Fruit fly (Drosophila melanogaster) whole organism, embryonic: Measurements from ENCODE around the gene Rpp14b.

Source experiments
- BtbVII ChIP-seq: fragments of 200-800 bp; sonication (Bioruptor generic); optimal IDR thresholded peaks from 3 replicates; lab custom pipeline; 2017; ENCODE audit warnings: missing biosample characterization, mild to moderate bottlenecking, missing genetic modification characterization
- CG11085 ChIP-seq: fragments of 200-800 bp; sonication (Bioruptor generic); IDR thresholded peaks from 2 replicates; pipeline ENCODE4 v1.3.6; 2022; ENCODE audit warnings: missing biosample characterization, missing genetic modification characterization
- CG12071 ChIP-seq: fragments of 200-800 bp; sonication (Bioruptor generic); optimal IDR thresholded peaks from 3 replicates; lab custom pipeline; 2018; ENCODE audit warnings: missing biosample characterization, mild to moderate bottlenecking, missing genetic modification characterization
- CG12236 ChIP-seq: fragments of 200-800 bp; sonication (Bioruptor generic); optimal IDR thresholded peaks from 2 replicates; lab custom pipeline; 2016; ENCODE audit warnings: missing biosample characterization, missing genetic modification characterization
- CG17361 ChIP-seq: fragments of 200-800 bp; sonication (Bioruptor generic); IDR thresholded peaks from 3 replicates; pipeline ENCODE4 v1.3.6; 2022; ENCODE audit warnings: missing biosample characterization, missing genetic modification characterization
- CG17568 ChIP-seq: fragments of 200-800 bp; sonication (Bioruptor generic); optimal IDR thresholded peaks from 2 replicates; lab custom pipeline; 2018; ENCODE audit warnings: missing biosample characterization, mild to moderate bottlenecking, missing genetic modification characterization, moderate library complexity
- CG18011 ChIP-seq: fragments of 200-800 bp; sonication (Bioruptor generic); optimal IDR thresholded peaks from 2 replicates; lab custom pipeline; 2017; ENCODE audit warnings: missing biosample characterization, missing genetic modification characterization, mild to moderate bottlenecking, moderate library complexity, missing genotype
- CG18262 ChIP-seq: fragments of 200-800 bp; optimal IDR thresholded peaks from 3 replicates; lab custom pipeline; 2019; ENCODE audit warnings: missing biosample characterization, mild to moderate bottlenecking, missing genetic modification characterization, moderate library complexity
- CG2129 ChIP-seq: fragments of 200-800 bp; sonication (Bioruptor generic); IDR thresholded peaks from 2 replicates; pipeline ENCODE4 v1.3.6; 2022; ENCODE audit warnings: missing biosample characterization, missing genetic modification characterization; ENCODE audit not compliant: partially characterized antibody
- CG2199 ChIP-seq: fragments of 200-800 bp; sonication (Bioruptor generic); IDR thresholded peaks from 3 replicates; pipeline ENCODE4 v1.3.6; 2022; ENCODE audit warnings: missing biosample characterization, missing genetic modification characterization
- CG2202 ChIP-seq: fragments of 200-800 bp; sonication (Bioruptor generic); optimal IDR thresholded peaks from 2 replicates; lab custom pipeline; 2018; ENCODE audit warnings: missing biosample characterization, mild to moderate bottlenecking, missing genetic modification characterization
- CG2889 ChIP-seq: fragments of 200-800 bp; sonication (Bioruptor generic); IDR thresholded peaks from 3 replicates; pipeline ENCODE4 v1.3.6; 2022; ENCODE audit warnings: missing biosample characterization, missing genetic modification characterization
- CG31365 ChIP-seq: fragments of 200-800 bp; sonication (Bioruptor generic); optimal IDR thresholded peaks from 2 replicates; lab custom pipeline; 2018; ENCODE audit warnings: missing biosample characterization, mild to moderate bottlenecking, missing genetic modification characterization
- CG32772 ChIP-seq: fragments of 200-800 bp; sonication (Bioruptor generic); IDR thresholded peaks from 2 replicates; pipeline ENCODE4 v1.3.6; 2022; ENCODE audit warnings: missing biosample characterization, missing genetic modification characterization
- CG3847 ChIP-seq: fragments of 200-800 bp; sonication (Bioruptor generic); IDR thresholded peaks from 2 replicates; pipeline ENCODE4 v1.3.6; 2022; ENCODE audit warnings: missing biosample characterization, missing genetic modification characterization
- CG4730 ChIP-seq: fragments of 200-800 bp; sonication (Bioruptor generic); IDR thresholded peaks from 2 replicates; pipeline ENCODE4 v1.3.6; 2022; ENCODE audit warnings: missing biosample characterization, missing genetic modification characterization
- CG7357 ChIP-seq: fragments of 200-800 bp; sonication (Bioruptor generic); IDR thresholded peaks from 3 replicates; pipeline ENCODE4 v1.3.6; 2022; ENCODE audit warnings: missing biosample characterization, missing genetic modification characterization
- CG8765 ChIP-seq: fragments of 200-800 bp; sonication (Bioruptor generic); IDR thresholded peaks from 2 replicates; pipeline ENCODE4 v1.3.6; 2022; ENCODE audit warnings: missing biosample characterization, missing genetic modification characterization
- CG8924 ChIP-seq: fragments of 200-800 bp; optimal IDR thresholded peaks from 3 replicates; lab custom pipeline; 2019; ENCODE audit warnings: missing biosample characterization, mild to moderate bottlenecking, missing genetic modification characterization, moderate library complexity
- CG9727 ChIP-seq: fragments of 200-800 bp; sonication (Bioruptor generic); optimal IDR thresholded peaks from 3 replicates; lab custom pipeline; 2017; ENCODE audit warnings: missing biosample characterization, mild to moderate bottlenecking, missing genetic modification characterization
- Doc3 ChIP-seq: fragments of 200-800 bp; sonication (Bioruptor generic); IDR thresholded peaks from 3 replicates; pipeline ENCODE4 v1.3.6; 2022; ENCODE audit warnings: missing biosample characterization, missing genetic modification characterization; ENCODE audit not compliant: partially characterized antibody
- E2f2 ChIP-seq: fragments of 200-800 bp; sonication (Bioruptor generic); IDR thresholded peaks from 2 replicates; pipeline ENCODE4 v1.3.6; 2022; ENCODE audit warnings: missing biosample characterization, missing genetic modification characterization
- Ets65A ChIP-seq: fragments of 200-800 bp; sonication (Bioruptor generic); peaks from one replicate; lab custom pipeline; 2016; ENCODE audit warnings: missing biosample characterization, missing genetic modification characterization
- Hr3 ChIP-seq: fragments of 200-800 bp; sonication (Bioruptor generic); optimal IDR thresholded peaks from 3 replicates; lab custom pipeline; 2016; ENCODE audit warnings: missing biosample characterization, missing genetic modification characterization
- Hsf ChIP-seq: fragments of 200-800 bp; sonication (Bioruptor generic); optimal IDR thresholded peaks from 3 replicates; lab custom pipeline; 2016; ENCODE audit warnings: missing biosample characterization, missing genetic modification characterization
- Lpt ChIP-seq: fragments of >200 bp; optimal IDR thresholded peaks from 2 replicates; lab custom pipeline; 2018; ENCODE audit warnings: missing biosample characterization, missing genetic modification characterization
- Pdp1 ChIP-seq, 2 experiments: fragments of 200-800 bp; sonication (Bioruptor generic); optimal IDR thresholded peaks; 3 replicates each; lab custom pipeline; 2016; ENCODE audit warnings: missing biosample characterization in 2 of 2, missing genetic modification characterization in 2 of 2, mild to moderate bottlenecking in 1 of 2, moderate library complexity in 1 of 2
- TFAM ChIP-seq: fragments of 200-800 bp; sonication (Bioruptor generic); optimal IDR thresholded peaks from 2 replicates; lab custom pipeline; 2017; ENCODE audit warnings: missing biosample characterization, missing genetic modification characterization, inconsistent platforms
- amos ChIP-seq: fragments of 200-800 bp; sonication (Bioruptor generic); IDR thresholded peaks from 2 replicates; pipeline ENCODE4 v1.3.6; 2022; ENCODE audit warnings: missing biosample characterization, missing genetic modification characterization; ENCODE audit not compliant: partially characterized antibody
- bowl ChIP-seq: fragments of 200-800 bp; sonication (Bioruptor generic); IDR thresholded peaks from 2 replicates; pipeline ENCODE4 v1.3.6; 2022; ENCODE audit warnings: missing biosample characterization, missing genetic modification characterization
- cad ChIP-seq: fragments of >200 bp; optimal IDR thresholded peaks from 2 replicates; lab custom pipeline; 2017; ENCODE audit warnings: missing biosample characterization, missing genetic modification characterization
- chn ChIP-seq: fragments of 200-800 bp; sonication (Bioruptor generic); optimal IDR thresholded peaks from 2 replicates; lab custom pipeline; 2016; ENCODE audit warnings: missing biosample characterization, missing genetic modification characterization
- disco-r ChIP-seq: fragments of 200-800 bp; sonication (Bioruptor generic); optimal IDR thresholded peaks from 2 replicates; lab custom pipeline; 2016; ENCODE audit warnings: missing biosample characterization, missing genetic modification characterization
- dm ChIP-seq: fragments of 200-800 bp; sonication (Bioruptor generic); optimal IDR thresholded peaks from 3 replicates; lab custom pipeline; 2016; ENCODE audit warnings: missing biosample characterization, missing genetic modification characterization
- eve ChIP-seq, 2 experiments: fragments of >200 bp; optimal IDR thresholded peaks; 2 replicates each; lab custom pipeline; 2017; ENCODE audit warnings: missing biosample characterization in 2 of 2, missing genetic modification characterization in 2 of 2
- gcm ChIP-seq: fragments of 200-800 bp; sonication (Bioruptor generic); optimal IDR thresholded peaks from 2 replicates; lab custom pipeline; 2019; ENCODE audit warnings: missing biosample characterization, mild to moderate bottlenecking, missing genetic modification characterization, moderate library complexity
- ind ChIP-seq: fragments of 200-800 bp; sonication (Bioruptor generic); optimal IDR thresholded peaks from 3 replicates; lab custom pipeline; 2016; ENCODE audit warnings: missing biosample characterization, missing genetic modification characterization
- mam ChIP-seq: fragments of 200-800 bp; sonication (Bioruptor generic); optimal IDR thresholded peaks from 3 replicates; lab custom pipeline; 2016; ENCODE audit warnings: missing biosample characterization, missing genetic modification characterization
- nmo ChIP-seq: fragments of 200-800 bp; sonication (Bioruptor generic); optimal IDR thresholded peaks from 2 replicates; lab custom pipeline; 2018; ENCODE audit warnings: missing biosample characterization, mild to moderate bottlenecking, missing genetic modification characterization, moderate library complexity
- pfk ChIP-seq: fragments of 200-800 bp; sonication (Bioruptor generic); optimal IDR thresholded peaks from 2 replicates; lab custom pipeline; 2018; ENCODE audit warnings: missing biosample characterization, mild to moderate bottlenecking, missing genetic modification characterization, moderate library complexity
- phol ChIP-seq: fragments of 200-800 bp; sonication (Bioruptor generic); optimal IDR thresholded peaks from 3 replicates; lab custom pipeline; 2018; ENCODE audit warnings: missing biosample characterization, mild to moderate bottlenecking, missing genetic modification characterization, moderate library complexity
- pum ChIP-seq: fragments of 200-800 bp; sonication (Bioruptor generic); optimal IDR thresholded peaks from 2 replicates; lab custom pipeline; 2016; ENCODE audit warnings: missing biosample characterization, missing genetic modification characterization
- schlank ChIP-seq: fragments of 200-800 bp; sonication (Bioruptor generic); optimal IDR thresholded peaks from 2 replicates; lab custom pipeline; 2018; ENCODE audit warnings: missing biosample characterization, mild to moderate bottlenecking, missing genetic modification characterization
- seq ChIP-seq: fragments of 200-800 bp; sonication (Bioruptor generic); IDR thresholded peaks from 2 replicates; pipeline ENCODE4 v1.3.6; 2022; ENCODE audit warnings: missing biosample characterization, missing genetic modification characterization
- stc ChIP-seq: fragments of 200-800 bp; sonication (Bioruptor generic); IDR thresholded peaks from 2 replicates; pipeline ENCODE4 v1.3.6; 2022; ENCODE audit warnings: missing biosample characterization, missing genetic modification characterization
- tgo ChIP-seq: fragments of 200-800 bp; sonication (Bioruptor generic); IDR thresholded peaks from 3 replicates; pipeline ENCODE4 v1.3.6; 2022; ENCODE audit warnings: missing biosample characterization, missing genetic modification characterization
- tup ChIP-seq: fragments of 200-800 bp; sonication (Bioruptor generic); optimal IDR thresholded peaks from 2 replicates; lab custom pipeline; 2016; ENCODE audit warnings: missing biosample characterization, mild to moderate bottlenecking, missing genetic modification characterization, moderate library complexity
- vfl ChIP-seq: fragments of 200-800 bp; sonication (Bioruptor generic); optimal IDR thresholded peaks from 2 replicates; lab custom pipeline; 2016; ENCODE audit warnings: missing biosample characterization, missing genetic modification characterization
- vvl ChIP-seq: fragments of 200-800 bp; sonication (Bioruptor generic); IDR thresholded peaks from 2 replicates; pipeline ENCODE4 v1.3.6; 2022; ENCODE audit warnings: missing biosample characterization, missing genetic modification characterization
- zen ChIP-seq: fragments of 200-800 bp; sonication (Bioruptor generic); optimal IDR thresholded peaks from 3 replicates; lab custom pipeline; 2018; ENCODE audit warnings: missing biosample characterization, mild to moderate bottlenecking, missing genetic modification characterization, moderate library complexity

Rpp14b gene

DNA sequence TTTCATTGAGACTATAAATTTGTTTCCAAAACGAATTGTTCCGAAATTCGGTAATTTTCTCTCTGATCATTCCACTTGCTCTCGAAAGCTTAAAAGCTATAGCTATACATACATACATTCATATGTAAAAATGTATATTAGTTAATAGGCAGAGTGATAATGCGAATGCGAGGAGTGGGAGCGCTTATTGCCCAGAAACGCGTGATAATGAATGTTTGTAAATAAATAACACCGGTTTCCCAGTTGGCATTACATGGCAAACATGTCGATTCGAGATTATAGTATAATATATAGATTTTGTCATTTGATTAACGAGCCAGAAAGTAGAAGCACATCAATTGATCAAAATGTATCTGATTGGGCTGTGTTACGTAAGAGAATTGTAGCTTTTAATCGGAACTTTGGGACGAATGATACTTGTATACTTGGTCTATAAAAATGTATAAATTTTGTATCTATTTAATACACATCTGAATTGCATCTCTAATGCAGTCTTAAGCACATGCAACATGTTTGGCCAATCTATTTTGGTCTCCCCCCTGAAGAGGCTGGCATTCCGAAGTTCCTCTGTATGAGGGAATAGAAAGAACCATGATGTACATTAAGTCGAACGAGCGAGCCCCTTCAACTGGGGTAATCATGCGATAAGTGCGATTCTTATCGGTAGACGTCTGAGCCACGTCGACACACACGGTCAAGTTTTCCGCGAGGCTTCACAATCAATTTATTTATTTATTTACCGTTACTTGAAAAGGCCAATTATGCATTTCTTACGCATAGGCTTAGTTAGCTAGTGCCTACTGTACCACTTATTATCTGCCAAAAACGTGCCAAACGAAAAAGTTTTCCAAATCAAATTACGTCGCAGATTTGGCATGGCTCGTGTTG, 42.9 kb upstream of the Rpp14b start (continued):
- no peak for TF ChIP-seq ind (GFP tag; lab: Kevin White, UChicago)
- TF ChIP-seq nmo (GFP tag; lab: Kevin White, UChicago): no peak
- TF ChIP-seq CG18262: no peak
- TF ChIP-seq BtbVII (GFP tag; lab: Kevin White, UChicago): no peak
- 0 out of 2 replicates have a peak, but pooled peaks have one; percentile 39 for TF ChIP-seq CG11085 (GFP tag; lab: Robert Waterston, UW)
- TF ChIP-seq Hsf (GFP tag; lab: Kevin White, UChicago): no peak
- TF ChIP-seq Lpt (GFP tag; lab: Kevin White, UChicago): no peak
- no peak for TF ChIP-seq Doc3
- TF ChIP-seq zen: no peak
- 0 out of 2 replicates have a peak, but pooled peaks have one; percentile 25 for TF ChIP-seq stc (GFP tag; lab: Robert Waterston, UW)
- no peak for TF ChIP-seq CG31365 (tag; lab: Kevin White, UChicago)
- no peak for TF ChIP-seq vvl (GFP tag; lab: Robert Waterston, UW)
- no peak for TF ChIP-seq CG8924 (tag; lab: Kevin White, UChicago)
- TF ChIP-seq mam: peak; percentile 60
- no peak for TF ChIP-seq tgo
- no peak for TF ChIP-seq CG17361
- TF ChIP-seq CG12236 (GFP tag; lab: Kevin White, UChicago): no peak
- TF ChIP-seq vfl: no peak
- no peak for TF ChIP-seq phol (tag; lab: Kevin White, UChicago)
- no peak for TF ChIP-seq seq (GFP tag; lab: Robert Waterston, UW)
- no peak for TF ChIP-seq CG17568
- TF ChIP-seq amos: no peak
- no peak for TF ChIP-seq pfk (GFP tag; lab: Kevin White, UChicago)
- no peak for TF ChIP-seq bowl (GFP tag; lab: Robert Waterston, UW)
- TF ChIP-seq schlank (tag; lab: Kevin White, UChicago): no peak
- TF ChIP-seq CG12071: no peak
- TF ChIP-seq CG8765 (GFP tag; lab: Robert Waterston, UW): no peak
- TF ChIP-seq CG9727: peak; percentile 28
- TF ChIP-seq Pdp1 (GFP tag; optimal IDR thresholded peaks at IDR 0.05; lab: Kevin White, UChicago): peak in 1 of 2 experiments; percentile 88
- no peak for TF ChIP-seq TFAM (GFP tag; lab: Kevin White, UChicago)
- TF ChIP-seq gcm (GFP tag; lab: Kevin White, UChicago): no peak
- no peak for TF ChIP-seq CG2199 (GFP tag; lab: Robert Waterston, UW)
- TF ChIP-seq pum (GFP tag; lab: Kevin White, UChicago): no peak
- TF ChIP-seq CG2129: no peak
- TF ChIP-seq dm: no peak
- no peak for TF ChIP-seq CG18011 (GFP tag; lab: Kevin White, UChicago)
- no peak for TF ChIP-seq Hr3
- no peak for TF ChIP-seq disco-r
- TF ChIP-seq tup (GFP tag; lab: Kevin White, UChicago): no peak
- 0 out of 2 replicates have a peak, but pooled peaks have one; percentile 16 for TF ChIP-seq CG32772 (GFP tag; lab: Robert Waterston, UW)
- no peak for TF ChIP-seq eve (GFP tag; optimal IDR thresholded peaks at IDR 0.05; lab: Kevin White, UChicago)
- no peak for TF ChIP-seq CG3847 (GFP tag; lab: Robert Waterston, UW)
- no peak for TF ChIP-seq E2f2 (GFP tag; lab: Robert Waterston, UW)
- TF ChIP-seq CG2889 (GFP tag; lab: Robert Waterston, UW): no peak
- TF ChIP-seq CG2202 (tag; lab: Kevin White, UChicago): no peak
- TF ChIP-seq CG4730 (GFP tag; lab: Robert Waterston, UW): no peak
- no peak for TF ChIP-seq chn
- no peak for TF ChIP-seq CG7357 (GFP tag; lab: Robert Waterston, UW)
- TF ChIP-seq Ets65A (GFP tag; lab: Kevin White, UChicago): no peak
- no peak for TF ChIP-seq cad (GFP tag; lab: Kevin White, UChicago)
